Fruit fly (Drosophila melanogaster): ENCODE results near the gene CG4582.

DNA sequence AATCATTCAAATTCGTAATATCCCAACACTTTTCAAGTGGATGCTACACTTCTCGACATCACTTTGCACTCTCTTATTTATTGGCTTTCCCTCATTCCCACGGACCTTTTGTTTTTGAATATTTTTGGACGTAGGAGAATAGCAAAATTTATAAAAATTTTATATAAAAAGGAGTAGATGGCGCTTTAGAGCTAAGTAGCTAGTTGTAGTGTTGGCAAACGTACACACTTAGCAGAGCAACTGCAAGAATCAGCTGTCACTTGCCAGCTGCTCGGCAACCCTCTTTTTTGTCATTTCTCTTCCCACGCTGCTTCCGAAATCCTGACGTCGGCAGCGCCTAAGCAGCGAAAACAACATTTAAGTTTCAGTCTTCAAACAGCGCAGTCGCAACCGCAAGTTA, 11.1 kb upstream of the CG4582 start:
- TF ChIP-seq Hr78 (GFP tag; optimal IDR thresholded peaks at IDR 0.05) (no peak), woc (GFP tag; optimal IDR thresholded peaks at IDR 0.05) (no peak), pan (optimal IDR thresholded peaks at IDR 0.05) (no peak), Rel (GFP tag; optimal IDR thresholded peaks at IDR 0.05) (no peak), Rel (tag; optimal IDR thresholded peaks at IDR 0.05) (no peak), HLH106 (tag; optimal IDR thresholded peaks at IDR 0.05) (no peak), fru (GFP tag; optimal IDR thresholded peaks at IDR 0.05) (no peak), sage (GFP tag; optimal IDR thresholded peaks at IDR 0.05) (no peak), Dfd (GFP tag; optimal IDR thresholded peaks at IDR 0.05) (no peak), N (GFP tag; optimal IDR thresholded peaks at IDR 0.05) (no peak), jim (GFP tag; optimal IDR thresholded peaks at IDR 0.05) (no peak)

All from whole organism, wandering third instar larva.